Worm (Caenorhabditis elegans) whole organism, young adult: ENCODE results near the gene T19D2.3.

Source experiments
- F49E8.2 ChIP-seq: sonication (generic microtip); optimal IDR thresholded peaks from 3 replicates; lab custom pipeline; 2017; ENCODE audit warnings: missing genetic modification characterization, mild to moderate bottlenecking, missing compliant biosample characterization, antibody characterized with exemption, moderate library complexity; ENCODE audit not compliant: insufficient read depth
- Y53G8AR.9 ChIP-seq: fragments of 200-800 bp; sonication (Bioruptor generic); conservative IDR thresholded peaks from 2 replicates; pipeline ENCODE4 v1.3.6; 2022; ENCODE audit warnings: missing genetic modification reagents, missing genetic modification characterization, missing compliant biosample characterization
- ceh-91 ChIP-seq: fragments of 200-800 bp; sonication (Bioruptor generic); IDR thresholded peaks from 2 replicates; pipeline ENCODE4 v1.3.6; 2022; ENCODE audit warnings: missing genetic modification reagents, missing genetic modification characterization, missing compliant biosample characterization
- chd-7 ChIP-seq: sonication (generic microtip); optimal IDR thresholded peaks from 2 replicates; lab custom pipeline; 2016; ENCODE audit warnings: mild to moderate bottlenecking, missing genetic modification characterization, moderate library complexity, missing compliant biosample characterization
- gei-17 ChIP-seq: fragments of 200-800 bp; sonication (Bioruptor generic); optimal IDR thresholded peaks from 2 replicates; lab custom pipeline; 2018; ENCODE audit warnings: mild to moderate bottlenecking, missing genetic modification characterization, missing compliant biosample characterization
- hmg-1.2 ChIP-seq: fragments of 200-800 bp; sonication (Bioruptor generic); IDR thresholded peaks from 2 replicates; pipeline ENCODE4 v1.3.6; 2022; ENCODE audit warnings: missing genetic modification reagents, missing genetic modification characterization, missing compliant biosample characterization
- madf-10 ChIP-seq: sonication (generic microtip); optimal IDR thresholded peaks from 2 replicates; lab custom pipeline; 2016; ENCODE audit warnings: mild to moderate bottlenecking, missing genetic modification characterization, missing compliant biosample characterization
- nfya-1 ChIP-seq: sonication (generic microtip); optimal IDR thresholded peaks from 2 replicates; lab custom pipeline; 2017; ENCODE audit warnings: antibody characterized with exemption, missing compliant biosample characterization, missing genetic modification characterization, borderline replicate concordance; ENCODE audit not compliant: insufficient read depth
- nhr-179 ChIP-seq: sonication (generic microtip); optimal IDR thresholded peaks from 2 replicates; lab custom pipeline; 2016; ENCODE audit warnings: mild to moderate bottlenecking, missing genetic modification characterization, missing compliant biosample characterization
- rpc-1 ChIP-seq, 2 experiments: fragments of 150-350 bp in 1 of 2; sonication (generic microtip) in 1 of 2; optimal IDR thresholded peaks; 2 replicates each; lab custom pipeline; 2014 to 2018; ENCODE audit warnings: missing biosample characterization in 1 of 2, missing genetic modification characterization in 1 of 2, missing genetic modification reagents in 1 of 2, missing genotype in 1 of 2
- xnd-1 ChIP-seq: sonication (generic microtip); optimal IDR thresholded peaks from 2 replicates; lab custom pipeline; 2016; ENCODE audit warnings: missing genotype, missing genetic modification reagents, missing genetic modification characterization, missing compliant biosample characterization
- ztf-25 ChIP-seq: fragments of 200-800 bp; sonication (Bioruptor generic); IDR thresholded peaks from 2 replicates; pipeline ENCODE4 v1.3.6; 2022; ENCODE audit warnings: missing genetic modification reagents, missing genetic modification characterization, missing compliant biosample characterization

ce11 chrX:3920747-3921146 is 18.3 kb upstream of the T19D2.3 start:
- no peak for TF ChIP-seq gei-17 (GFP tag; lab: Kevin White, UChicago)
- no peak for TF ChIP-seq ceh-91 (GFP tag; lab: Robert Waterston, UW)
- TF ChIP-seq Y53G8AR.9: no peak
- no peak for TF ChIP-seq nfya-1
- no peak for TF ChIP-seq F49E8.2 (tag; lab: Kevin White, UChicago)
- no peak for TF ChIP-seq nhr-179 (tag; lab: Kevin White, UChicago)
- TF ChIP-seq rpc-1 (optimal IDR thresholded peaks at IDR 0.05; lab: Kevin White, UChicago): no peak
- TF ChIP-seq rpc-1 (tag; optimal IDR thresholded peaks at IDR 0.05; lab: Kevin White, UChicago): no peak
- no peak for TF ChIP-seq xnd-1 (tag; lab: Kevin White, UChicago)
- TF ChIP-seq hmg-1.2 (GFP tag; lab: Robert Waterston, UW): no peak
- TF ChIP-seq ztf-25 (GFP tag; lab: Robert Waterston, UW): no peak
- no peak for TF ChIP-seq chd-7 (tag; lab: Kevin White, UChicago)
- no peak for TF ChIP-seq madf-10 (tag; lab: Kevin White, UChicago)
